Worm (Caenorhabditis elegans): ENCODE data around the gene ZK673.2.

DNA sequence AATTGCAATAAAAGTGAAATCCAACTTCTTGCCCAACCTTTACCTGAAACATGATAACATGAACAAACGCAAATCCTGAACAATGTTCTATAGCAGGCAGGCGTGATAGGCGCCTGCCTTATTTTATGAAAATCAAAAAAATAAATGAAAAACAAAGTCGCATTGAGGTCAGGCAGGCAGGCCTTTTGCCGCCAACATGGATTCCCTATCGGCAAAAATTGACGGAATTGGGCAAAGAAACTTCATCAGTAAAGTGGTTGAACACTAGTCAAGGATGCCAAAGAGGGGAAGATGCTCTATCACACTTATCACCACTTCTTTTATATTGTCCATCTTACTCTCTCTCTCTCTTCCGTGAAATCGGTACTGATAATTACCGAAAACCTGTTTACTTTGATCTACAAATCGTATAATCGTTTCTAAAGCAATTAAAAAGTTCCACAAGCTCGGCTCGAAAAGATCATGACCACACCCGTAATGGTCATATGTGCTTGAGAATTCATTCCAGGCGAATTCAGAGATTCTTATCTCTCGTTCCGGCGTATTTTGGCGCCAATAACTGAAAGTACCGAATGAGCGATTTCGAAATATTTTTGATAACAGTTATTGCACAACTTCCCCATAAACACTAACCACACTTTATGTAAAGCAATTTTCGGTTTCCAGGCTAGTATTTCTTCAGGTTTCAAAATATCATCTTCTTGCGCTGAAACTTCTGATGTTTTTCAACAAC lies 33.9 kb downstream of the ZK673.2 start, which contains the start of the genes clec-60 and ZK666.11:
- TF ChIP-seq snpc-4 (tag; optimal IDR thresholded peaks at IDR 0.05) (no peak), nhr-28 (tag; optimal IDR thresholded peaks at IDR 0.05) (peak; percentile 73), egl-43 (GFP tag; IDR thresholded peaks at IDR 0.05) (no peak), egl-27 (tag; optimal IDR thresholded peaks at IDR 0.05) (no peak), lin-1 (GFP tag; IDR thresholded peaks at IDR 0.05) (no peak), mep-1 (tag; optimal IDR thresholded peaks at IDR 0.05) (no peak), ceh-44 (GFP tag; IDR thresholded peaks at IDR 0.05) (no peak), hmg-1.1 (GFP tag; IDR thresholded peaks at IDR 0.05) (no peak), unc-130 (GFP tag; optimal IDR thresholded peaks at IDR 0.05) (no peak)

Measured in whole organism, L4 larva.